Worm (Caenorhabditis elegans) whole organism, early embryonic: ENCODE data around the gene srbc-56.

ENCODE experiments used
- ama-1 ChIP-seq: fragments of 150-350 bp; optimal IDR thresholded peaks from 2 replicates; lab custom pipeline; 2014
- ceh-36 ChIP-seq: sonication (generic microtip); optimal IDR thresholded peaks from 2 replicates; lab custom pipeline; 2016; ENCODE audit warnings: missing genetic modification characterization, inconsistent platforms, missing compliant biosample characterization
- sea-1 ChIP-seq: fragments of 200-800 bp; sonication (Bioruptor generic); conservative IDR thresholded peaks from 2 replicates; pipeline ENCODE4 v1.3.6; 2022; ENCODE audit warnings: missing genetic modification characterization, missing compliant biosample characterization
- tbx-37 ChIP-seq: fragments of 200-800 bp; sonication (Bioruptor generic); conservative IDR thresholded peaks from 2 replicates; pipeline ENCODE4 v1.3.6; 2022; ENCODE audit warnings: missing genetic modification reagents, missing genetic modification characterization, missing compliant biosample characterization

DNA sequence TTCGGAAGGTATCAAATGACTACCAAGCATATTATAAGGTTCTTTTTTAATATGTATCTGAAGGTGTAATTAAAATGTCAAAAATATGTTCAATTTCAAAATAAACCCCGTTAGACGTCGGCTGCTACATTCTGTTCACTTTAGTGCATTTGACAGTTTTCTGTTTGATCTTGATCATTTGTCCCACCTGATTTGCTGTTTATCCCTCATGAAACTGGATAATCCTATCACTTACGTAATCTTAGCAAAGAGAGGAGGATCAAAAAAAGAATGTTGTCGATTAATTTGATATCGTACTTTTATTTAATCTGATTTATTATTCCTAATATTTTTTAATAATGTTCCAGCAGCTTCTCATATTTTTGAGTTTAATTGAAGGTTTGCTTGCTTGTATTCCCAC is 21.0 kb downstream of the srbc-56 start, which contains the start of gene F54B8.1:
- TF ChIP-seq ama-1 (lab: Kevin White, UChicago) (no peak), sea-1 (GFP tag; lab: Robert Waterston, UW) (no peak), ceh-36 (tag; lab: Kevin White, UChicago) (no peak), tbx-37 (no peak)
